Worm (Caenorhabditis elegans): ENCODE measurements around the gene K12H6.4.

DNA sequence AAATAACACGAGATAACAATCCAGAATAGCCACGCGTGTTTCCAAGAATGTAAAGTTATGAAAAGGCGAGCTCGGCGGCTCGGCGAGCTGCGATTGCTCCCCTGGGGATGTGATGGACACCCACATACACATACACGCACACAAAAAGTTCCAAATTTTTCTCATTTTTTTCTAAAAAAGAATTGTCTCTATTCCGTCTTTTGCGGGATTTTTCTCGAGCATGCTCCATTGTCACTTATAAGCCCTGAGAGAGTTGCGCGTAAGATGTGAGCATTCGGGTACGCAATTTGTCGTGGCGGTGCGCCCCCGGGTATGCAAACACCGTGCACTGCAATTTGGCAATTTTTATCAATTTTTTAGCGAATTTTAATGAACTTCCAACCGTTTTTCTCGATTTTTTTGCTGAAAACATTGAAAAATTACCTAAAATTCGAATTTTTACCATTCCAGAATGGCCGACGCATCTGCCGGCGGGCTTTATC is 37.0 kb downstream of the K12H6.4 start, which contains the start of the genes F08D12.12 and srpa-72:
- no peak for TF ChIP-seq nhr-28 (tag; optimal IDR thresholded peaks at IDR 0.05)
- no peak for TF ChIP-seq nhr-77 (tag; optimal IDR thresholded peaks at IDR 0.05)
- TF ChIP-seq nhr-76 (tag; optimal IDR thresholded peaks at IDR 0.05), result no peak
- no peak for TF ChIP-seq sea-2 (GFP tag; optimal IDR thresholded peaks at IDR 0.05)
- TF ChIP-seq mml-1 (tag; optimal IDR thresholded peaks at IDR 0.05), result no peak
- TF ChIP-seq unc-62 (GFP tag; optimal IDR thresholded peaks at IDR 0.05), result no peak
- no peak for TF ChIP-seq ama-1 (optimal IDR thresholded peaks at IDR 0.05)
- TF ChIP-seq pha-4 (tag; optimal IDR thresholded peaks at IDR 0.05), result no peak
- TF ChIP-seq nhr-12 (tag; optimal IDR thresholded peaks at IDR 0.05), result no peak
- no peak for TF ChIP-seq ztf-11 (tag; optimal IDR thresholded peaks at IDR 0.05)
- no peak for TF ChIP-seq ceh-82 (tag; optimal IDR thresholded peaks at IDR 0.05)
- no peak for TF ChIP-seq ceh-16 (tag; optimal IDR thresholded peaks at IDR 0.05)
- no peak for TF ChIP-seq ZK546.5 (tag; optimal IDR thresholded peaks at IDR 0.05)

Data from whole organism, L3 larva.